Worm (Caenorhabditis elegans): ENCODE data around the gene lron-13.

lron-13 gene

DNA sequence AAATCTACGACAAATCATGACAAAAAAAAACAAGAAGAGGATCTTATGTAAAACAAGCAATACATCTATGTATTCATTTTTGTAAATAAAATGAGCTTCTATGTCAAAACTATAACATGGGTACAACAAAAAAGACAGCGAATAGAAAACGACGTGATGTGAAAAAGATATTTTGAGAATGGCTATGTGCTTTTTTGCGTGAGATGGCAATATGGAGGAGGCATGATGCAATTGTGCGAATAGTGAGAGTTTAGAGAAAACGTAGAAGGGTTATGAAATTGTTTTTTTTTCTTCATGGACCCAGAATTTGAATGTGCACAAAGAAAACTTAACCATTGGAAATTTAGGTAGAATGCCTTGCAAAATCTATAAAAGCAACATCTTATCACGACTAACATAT, 38.7 kb downstream of the lron-13 start:
- peak; percentile 10 for TF ChIP-seq hmg-11 (tag; optimal IDR thresholded peaks at IDR 0.05)
- TF ChIP-seq nfya-1 (tag; optimal IDR thresholded peaks at IDR 0.05; ENCODE audit: insufficient read depth) = peak; percentile 30
- TF ChIP-seq nhr-11 (tag; optimal IDR thresholded peaks at IDR 0.05) = no peak

DNA sequence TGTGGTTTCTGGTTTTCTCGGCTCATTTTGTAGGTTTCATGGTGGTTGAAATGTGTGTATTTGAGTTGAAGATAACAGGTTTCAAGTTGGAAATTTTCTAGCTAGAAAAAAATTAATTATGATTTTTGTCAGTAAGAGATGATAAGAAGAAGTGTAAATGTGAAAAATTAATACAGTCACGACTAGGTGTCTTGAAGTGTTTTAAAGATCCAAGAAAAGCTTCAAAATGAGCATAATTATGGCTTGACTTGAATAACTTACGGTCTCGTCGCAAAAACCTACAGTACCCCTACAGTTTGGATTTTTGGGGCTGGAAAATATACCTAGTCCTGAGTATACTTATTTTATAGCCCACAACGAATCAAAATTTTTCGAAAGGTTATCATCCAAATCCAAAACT, 43.1 kb downstream of the lron-13 start, which contains the start of gene exc-12:
Gene exc-12 (minus strand): TSS at position 101 of the 400 bp plus-strand sequence.
- TF ChIP-seq R02D3.7 (tag; optimal IDR thresholded peaks at IDR 0.05) = no peak
- no peak for TF ChIP-seq mml-1 (tag; optimal IDR thresholded peaks at IDR 0.05)
- TF ChIP-seq skn-1 (tag; optimal IDR thresholded peaks at IDR 0.05) = no peak
- no peak for TF ChIP-seq ceh-28 (tag; optimal IDR thresholded peaks at IDR 0.05)
- no peak for TF ChIP-seq ceh-82 (tag; optimal IDR thresholded peaks at IDR 0.05)
- TF ChIP-seq jun-1 (tag; optimal IDR thresholded peaks at IDR 0.05) = no peak
- TF ChIP-seq elt-2 (tag; optimal IDR thresholded peaks at IDR 0.05) = no peak
- TF ChIP-seq egl-5 (tag; optimal IDR thresholded peaks at IDR 0.05) = no peak
- no peak for TF ChIP-seq nhr-67 (tag; optimal IDR thresholded peaks at IDR 0.05)
- TF ChIP-seq ceh-9 (tag; optimal IDR thresholded peaks at IDR 0.05) = no peak
- no peak for TF ChIP-seq zag-1 (tag; optimal IDR thresholded peaks at IDR 0.05)
- no peak for TF ChIP-seq tbx-2 (tag; optimal IDR thresholded peaks at IDR 0.05)
- no peak for TF ChIP-seq fkh-10 (GFP tag; optimal IDR thresholded peaks at IDR 0.05)

DNA sequence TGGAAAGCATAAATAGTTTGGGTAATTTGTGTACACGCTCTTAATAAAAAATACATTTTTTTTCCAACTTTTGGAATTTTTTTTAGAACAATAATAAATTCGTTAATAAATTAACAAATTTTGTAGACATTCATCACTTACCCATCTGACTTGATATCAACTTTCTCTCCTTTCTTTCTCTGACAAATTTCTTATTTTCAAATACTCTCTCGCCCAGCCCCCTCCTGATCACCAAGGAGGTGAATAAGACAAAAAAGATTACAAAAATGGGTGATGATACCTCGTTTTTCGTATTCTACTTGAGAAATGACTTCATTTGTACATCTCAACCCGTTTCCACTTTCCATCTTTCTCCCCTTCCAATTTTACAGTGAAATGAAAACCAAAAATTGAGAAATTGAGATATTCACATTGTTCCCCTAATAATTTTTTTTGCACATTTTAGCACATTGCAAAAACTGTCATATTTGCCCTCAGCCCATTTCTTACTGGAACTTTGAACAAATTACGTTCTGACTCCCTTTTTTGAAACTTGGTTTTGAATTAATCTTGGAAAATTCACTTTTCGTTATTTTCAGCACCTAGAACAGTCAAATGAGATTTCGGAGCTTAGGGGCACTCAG, 48.5 kb downstream of the lron-13 start, which contains the start of gene osm-7:
Gene osm-7 (plus strand): TSS at position 573 of the 623 bp plus-strand sequence.
- TF ChIP-seq nhr-23 (tag; optimal IDR thresholded peaks at IDR 0.05) (no peak), ZK546.5 (tag; optimal IDR thresholded peaks at IDR 0.05) (no peak), egl-27 (tag; optimal IDR thresholded peaks at IDR 0.05) (no peak), ceh-16 (tag; optimal IDR thresholded peaks at IDR 0.05) (no peak), nhr-43 (tag; optimal IDR thresholded peaks at IDR 0.05; ENCODE audit: poor library complexity, severe bottlenecking) (no peak), snpc-4 (tag; optimal IDR thresholded peaks at IDR 0.05) (no peak), aly-2 (tag; optimal IDR thresholded peaks at IDR 0.05) (no peak), nhr-237 (tag; optimal IDR thresholded peaks at IDR 0.05) (no peak), ceh-9 (tag; optimal IDR thresholded peaks at IDR 0.05) (no peak), elt-2 (tag; optimal IDR thresholded peaks at IDR 0.05) (no peak), sea-2 (GFP tag; optimal IDR thresholded peaks at IDR 0.05) (no peak), lin-15B (tag; optimal IDR thresholded peaks at IDR 0.05) (no peak), ztf-11 (tag; optimal IDR thresholded peaks at IDR 0.05) (no peak), nhr-76 (tag; optimal IDR thresholded peaks at IDR 0.05) (no peak)

DNA sequence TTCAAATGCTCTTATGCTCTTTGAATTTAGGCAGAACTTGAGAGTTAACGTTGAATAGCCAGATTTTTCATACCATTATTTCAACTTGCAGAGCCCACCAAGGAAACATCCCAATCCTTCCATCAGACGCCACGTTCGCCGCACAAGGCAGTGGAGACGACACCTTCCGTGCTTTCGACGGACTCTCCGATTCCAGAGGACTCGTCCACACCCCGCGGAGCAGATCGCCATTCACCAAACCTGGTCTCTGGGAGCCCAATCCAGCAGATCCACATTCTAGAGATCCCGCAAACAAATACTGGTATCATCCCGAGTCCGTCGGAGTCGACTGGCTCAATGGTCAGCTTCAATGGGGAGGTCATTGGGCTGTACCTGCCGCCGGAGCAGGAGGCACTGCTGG, 52.8 kb downstream of the lron-13 start:
- TF ChIP-seq nhr-67 (tag; optimal IDR thresholded peaks at IDR 0.05) (no peak), elt-1 (tag; optimal IDR thresholded peaks at IDR 0.05) (no peak), nhr-43 (tag; optimal IDR thresholded peaks at IDR 0.05; ENCODE audit: poor library complexity, severe bottlenecking) (no peak), mml-1 (tag; optimal IDR thresholded peaks at IDR 0.05) (no peak), R02D3.7 (tag; optimal IDR thresholded peaks at IDR 0.05) (no peak), nhr-23 (tag; optimal IDR thresholded peaks at IDR 0.05) (no peak), zag-1 (tag; optimal IDR thresholded peaks at IDR 0.05) (no peak), pqm-1 (tag; optimal IDR thresholded peaks at IDR 0.05) (no peak), nhr-237 (tag; optimal IDR thresholded peaks at IDR 0.05) (no peak), elt-2 (tag; optimal IDR thresholded peaks at IDR 0.05) (no peak), lin-39 (tag; optimal IDR thresholded peaks at IDR 0.05) (no peak), lin-15B (tag; optimal IDR thresholded peaks at IDR 0.05) (no peak), skn-1 (tag; optimal IDR thresholded peaks at IDR 0.05) (no peak), ceh-16 (tag; optimal IDR thresholded peaks at IDR 0.05) (no peak)

DNA sequence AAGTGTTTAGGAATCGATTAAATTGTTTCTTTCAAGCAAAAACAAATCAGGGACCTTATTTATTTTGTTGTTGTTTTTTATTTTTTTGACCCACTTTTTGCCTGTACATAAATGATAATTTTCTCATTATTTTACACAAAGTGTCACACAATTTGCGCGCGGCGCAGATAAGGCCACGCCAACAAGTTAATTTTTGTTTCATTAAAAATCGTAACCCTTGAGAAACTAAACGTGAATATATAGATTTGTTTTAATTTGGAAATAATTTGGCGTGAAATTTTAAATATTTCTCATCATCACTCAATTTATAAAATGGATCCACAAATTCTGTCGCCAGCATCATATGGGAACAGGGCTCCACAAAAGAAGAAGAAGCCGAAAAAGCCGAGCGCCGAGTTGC, 53.3 kb downstream of the lron-13 start, which contains the start of gene T05D4.5:
Gene T05D4.5 (plus strand): TSS at position 301 of the 400 bp plus-strand sequence.
- TF ChIP-seq nhr-43 (tag; optimal IDR thresholded peaks at IDR 0.05; ENCODE audit: poor library complexity, severe bottlenecking) (no peak), eor-1 (tag; optimal IDR thresholded peaks at IDR 0.05) (no peak), tbx-2 (tag; optimal IDR thresholded peaks at IDR 0.05) (no peak)

Data from whole organism, L3 larva.